Worm (Caenorhabditis elegans): Measurements from ENCODE around the gene cutl-22.

- TF ChIP-seq hsf-1 (GFP tag; IDR thresholded peaks at IDR 0.05) (no peak), F49E8.2 (tag; optimal IDR thresholded peaks at IDR 0.05; ENCODE audit: insufficient read depth) (no peak), unc-62 (GFP tag; optimal IDR thresholded peaks at IDR 0.05) (no peak), mel-28 (tag; optimal IDR thresholded peaks at IDR 0.05; ENCODE audit: borderline replicate concordance) (no peak), madf-10 (tag; optimal IDR thresholded peaks at IDR 0.05) (no peak), nhr-120 (GFP tag; IDR thresholded peaks at IDR 0.05) (no peak), efl-1 (GFP tag; optimal IDR thresholded peaks at IDR 0.05) (no peak), unc-130 (GFP tag; optimal IDR thresholded peaks at IDR 0.05) (no peak), lsl-1 (GFP tag; optimal IDR thresholded peaks at IDR 0.05) (no peak), rec-8 (tag; optimal IDR thresholded peaks at IDR 0.05) (no peak), dpl-1 (GFP tag; optimal IDR thresholded peaks at IDR 0.05) (no peak), cebp-2 (GFP tag; IDR thresholded peaks at IDR 0.05) (no peak), mes-4 (tag; optimal IDR thresholded peaks at IDR 0.05) (no peak), tbp1 (GFP tag; optimal IDR thresholded peaks at IDR 0.05) (no peak)
Measured at ce11 chrV:1179279-1179678, 37.7 kb downstream of the cutl-22 start, which contains the start of gene F25A2.1.

Data from whole organism, young adult.